Worm (Caenorhabditis elegans) whole organism, young adult: Measurements from ENCODE around the gene bmk-1.

Source experiments
- B0035.1 ChIP-seq: sonication (generic microtip); optimal IDR thresholded peaks from 2 replicates; lab custom pipeline; 2016; ENCODE audit warnings: missing genetic modification characterization, mild to moderate bottlenecking, missing compliant biosample characterization, missing genotype, missing genetic modification reagents
- B0261.1 ChIP-seq: sonication (generic microtip); optimal IDR thresholded peaks from 2 replicates; lab custom pipeline; 2016; ENCODE audit warnings: mild to moderate bottlenecking, missing genetic modification characterization, moderate library complexity, missing compliant biosample characterization
- F33H1.4 ChIP-seq: fragments of 200-800 bp; sonication (Bioruptor generic); IDR thresholded peaks from 2 replicates; pipeline ENCODE4 v1.3.6; 2022; ENCODE audit warnings: missing genetic modification reagents, missing genetic modification characterization, missing compliant biosample characterization
- F49E8.2 ChIP-seq: sonication (generic microtip); optimal IDR thresholded peaks from 3 replicates; lab custom pipeline; 2017; ENCODE audit warnings: missing genetic modification characterization, mild to moderate bottlenecking, missing compliant biosample characterization, antibody characterized with exemption, moderate library complexity; ENCODE audit not compliant: insufficient read depth
- Y53G8AR.9 ChIP-seq: fragments of 200-800 bp; sonication (Bioruptor generic); conservative IDR thresholded peaks from 2 replicates; pipeline ENCODE4 v1.3.6; 2022; ENCODE audit warnings: missing genetic modification reagents, missing genetic modification characterization, missing compliant biosample characterization
- Y95B8A.8 ChIP-seq: fragments of 200-800 bp; sonication (Bioruptor generic); IDR thresholded peaks from 2 replicates; pipeline ENCODE4 v1.3.6; 2022; ENCODE audit warnings: missing genetic modification reagents, missing genetic modification characterization, missing compliant biosample characterization
- akir-1 ChIP-seq: fragments of 200-800 bp; sonication (Bioruptor generic); optimal IDR thresholded peaks from 2 replicates; lab custom pipeline; 2018; ENCODE audit warnings: mild to moderate bottlenecking, missing genetic modification characterization, moderate library complexity, missing compliant biosample characterization
- athp-1 ChIP-seq: sonication (generic microtip); optimal IDR thresholded peaks from 2 replicates; lab custom pipeline; 2017; ENCODE audit warnings: mild to moderate bottlenecking, missing genetic modification characterization, missing compliant biosample characterization
- bed-1 ChIP-seq: fragments of 200-800 bp; sonication (Bioruptor generic); IDR thresholded peaks from 2 replicates; pipeline ENCODE4 v1.3.6; 2022; ENCODE audit warnings: missing genetic modification reagents, missing genetic modification characterization, missing compliant biosample characterization
- bed-2 ChIP-seq: fragments of 200-800 bp; sonication (Bioruptor generic); IDR thresholded peaks from 2 replicates; pipeline ENCODE4 v1.3.6; 2022; ENCODE audit warnings: missing genetic modification reagents, missing genetic modification characterization, missing compliant biosample characterization
- cebp-1 ChIP-seq, 2 experiments: fragments of 200-800 bp in 1 of 2; sonication (Bioruptor generic) in 1 of 2; sonication (generic microtip) in 1 of 2; IDR thresholded peaks in 1 of 2; optimal IDR thresholded peaks in 1 of 2; 2 replicates each; pipeline versions ENCODE4 v1.3.6 to Lab custom; 2017 to 2022; ENCODE audit warnings: missing compliant biosample characterization in 2 of 2, missing genetic modification characterization in 2 of 2, mild to moderate bottlenecking in 1 of 2, missing genetic modification reagents in 1 of 2, moderate library complexity in 1 of 2
- ceh-100 ChIP-seq: fragments of 200-800 bp; sonication (Bioruptor generic); IDR thresholded peaks from 2 replicates; pipeline ENCODE4 v1.3.6; 2022; ENCODE audit warnings: missing genetic modification reagents, missing genetic modification characterization, missing compliant biosample characterization
- ceh-27 ChIP-seq: fragments of 200-800 bp; sonication (Bioruptor generic); optimal IDR thresholded peaks from 2 replicates; lab custom pipeline; 2018; ENCODE audit warnings: mild to moderate bottlenecking, missing genetic modification characterization, moderate library complexity, missing compliant biosample characterization
- ceh-58 ChIP-seq: fragments of 200-800 bp; sonication (Bioruptor generic); IDR thresholded peaks from 2 replicates; pipeline ENCODE4 v1.3.6; 2022; ENCODE audit warnings: missing genetic modification characterization, missing compliant biosample characterization
- chd-7 ChIP-seq: sonication (generic microtip); optimal IDR thresholded peaks from 2 replicates; lab custom pipeline; 2016; ENCODE audit warnings: mild to moderate bottlenecking, missing genetic modification characterization, moderate library complexity, missing compliant biosample characterization
- die-1 ChIP-seq: sonication (generic microtip); optimal IDR thresholded peaks from 2 replicates; lab custom pipeline; 2016; ENCODE audit warnings: missing genotype, mild to moderate bottlenecking, missing genetic modification characterization, missing compliant biosample characterization
- dox-1 ChIP-seq: fragments of 200-800 bp; sonication (Bioruptor generic); IDR thresholded peaks from 2 replicates; pipeline ENCODE4 v1.3.6; 2022; ENCODE audit warnings: missing genetic modification reagents, missing genetic modification characterization, missing compliant biosample characterization
- hmg-1.2 ChIP-seq: fragments of 200-800 bp; sonication (Bioruptor generic); IDR thresholded peaks from 2 replicates; pipeline ENCODE4 v1.3.6; 2022; ENCODE audit warnings: missing genetic modification reagents, missing genetic modification characterization, missing compliant biosample characterization
- hsf-1 ChIP-seq: fragments of 200-800 bp; sonication (Bioruptor generic); IDR thresholded peaks from 2 replicates; pipeline ENCODE4 v1.3.6; 2022; ENCODE audit warnings: missing genetic modification reagents, missing genetic modification characterization, missing compliant biosample characterization
- lin-35 ChIP-seq, 3 experiments: fragments of 150-350 bp in 2 of 3; sonication (generic microtip) in 1 of 3; optimal IDR thresholded peaks; 2 replicates each; lab custom pipeline; 2014 to 2018; ENCODE audit warnings: missing biosample characterization in 3 of 3, missing genetic modification characterization in 3 of 3, missing genetic modification reagents in 3 of 3
- lsl-1 ChIP-seq: fragments of 200-800 bp; sonication (Bioruptor generic); optimal IDR thresholded peaks from 2 replicates; lab custom pipeline; 2018; ENCODE audit warnings: mild to moderate bottlenecking, missing genetic modification characterization, moderate library complexity, missing compliant biosample characterization
- madf-6 ChIP-seq: fragments of 200-800 bp; sonication (Bioruptor generic); IDR thresholded peaks from 2 replicates; pipeline ENCODE4 v1.3.6; 2022; ENCODE audit warnings: missing genetic modification reagents, missing genetic modification characterization, missing compliant biosample characterization
- mes-4 ChIP-seq: sonication (generic microtip); optimal IDR thresholded peaks from 2 replicates; lab custom pipeline; 2016; ENCODE audit warnings: missing genotype, missing genetic modification characterization, missing compliant biosample characterization
- nfya-2 ChIP-seq: fragments of 200-800 bp; sonication (Bioruptor generic); IDR thresholded peaks from 2 replicates; pipeline ENCODE4 v1.3.6; 2022; ENCODE audit warnings: missing genetic modification reagents, missing genetic modification characterization, missing compliant biosample characterization
- nhr-27 ChIP-seq: fragments of 200-800 bp; sonication (Bioruptor generic); optimal IDR thresholded peaks from 2 replicates; lab custom pipeline; 2018; ENCODE audit warnings: mild to moderate bottlenecking, missing genetic modification characterization, moderate library complexity, missing compliant biosample characterization
- nhr-80 ChIP-seq: sonication (generic microtip); optimal IDR thresholded peaks from 2 replicates; lab custom pipeline; 2016; ENCODE audit warnings: missing genetic modification characterization, missing compliant biosample characterization
- snpc-3.4 ChIP-seq: sonication (generic microtip); optimal IDR thresholded peaks from 2 replicates; lab custom pipeline; 2017; ENCODE audit warnings: missing genetic modification characterization, mild to moderate bottlenecking, missing compliant biosample characterization, antibody characterized with exemption, moderate library complexity, missing genotype, missing genetic modification reagents
- snpc-4 ChIP-seq, 5 experiments: fragments of 150-350 bp in 1 of 5; sonication (generic microtip) in 4 of 5; optimal IDR thresholded peaks; 2 replicates each; lab custom pipeline; 2014 to 2018; ENCODE audit warnings: missing genetic modification characterization in 5 of 5, missing biosample characterization in 3 of 5, antibody characterized with exemption in 2 of 5, mild to moderate bottlenecking in 2 of 5, missing compliant biosample characterization in 2 of 5, missing genotype in 2 of 5, moderate library complexity in 2 of 5, missing genetic modification reagents in 1 of 5
- unc-130 ChIP-seq: sonication (generic microtip); optimal IDR thresholded peaks from 2 replicates; lab custom pipeline; 2016; ENCODE audit warnings: missing genetic modification reagents, missing genetic modification characterization, missing compliant biosample characterization
- zfh-2 ChIP-seq: fragments of 200-800 bp; sonication (Bioruptor generic); conservative IDR thresholded peaks from 2 replicates; pipeline ENCODE4 v1.3.6; 2022; ENCODE audit warnings: missing genetic modification reagents, missing genetic modification characterization, missing compliant biosample characterization
- zim-3 ChIP-seq: sonication (generic microtip); optimal IDR thresholded peaks from 2 replicates; lab custom pipeline; 2017; ENCODE audit warnings: mild to moderate bottlenecking, missing genetic modification characterization, moderate library complexity, missing compliant biosample characterization

Gene bmk-1

ce11 chrV:14505745-14506214 is 49.0 kb upstream of the bmk-1 start (continued):
- TF ChIP-seq lsl-1 (no peak), ceh-27 (GFP tag; lab: Kevin White, UChicago) (no peak), chd-7 (tag; lab: Kevin White, UChicago) (no peak), B0035.1 (tag; lab: Kevin White, UChicago) (no peak), ceh-58 (no peak), bed-2 (GFP tag; lab: Robert Waterston, UW) (no peak), zfh-2 (GFP tag; lab: Robert Waterston, UW) (peak; percentile 62), Y95B8A.8 (GFP tag; lab: Robert Waterston, UW) (no peak), bed-1 (GFP tag; lab: Robert Waterston, UW) (no peak), nfya-2 (GFP tag; lab: Robert Waterston, UW) (no peak)

ce11 chrV:14504774-14505173 is 48.0 kb upstream of the bmk-1 start:
- TF ChIP-seq dox-1 (GFP tag; lab: Robert Waterston, UW) (0 out of 2 replicates have a peak, but pooled peaks have one; percentile 15), zfh-2 (GFP tag; lab: Robert Waterston, UW) (peak; percentile 37; the same call in 1 of the 2 replicates), nhr-27 (tag; lab: Kevin White, UChicago) (no peak), nhr-80 (tag; lab: Kevin White, UChicago) (peak; percentile 43), snpc-3.4 (tag; lab: Kevin White, UChicago) (no peak), B0261.1 (no peak), akir-1 (GFP tag; lab: Kevin White, UChicago) (no peak)

ce11 chrV:14504120-14504519 is 47.3 kb upstream of the bmk-1 start:
- TF ChIP-seq mes-4 (no peak), unc-130 (GFP tag; lab: Kevin White, UChicago) (no peak), hmg-1.2 (GFP tag; lab: Robert Waterston, UW) (no peak), hsf-1 (GFP tag; lab: Robert Waterston, UW) (no peak), zim-3 (tag; lab: Kevin White, UChicago) (no peak), ceh-100 (GFP tag; lab: Robert Waterston, UW) (no peak)

- TF ChIP-seq snpc-4 (GFP tag; optimal IDR thresholded peaks at IDR 0.05; lab: Kevin White, UChicago) = no peak
- no peak for TF ChIP-seq snpc-4 (tag; optimal IDR thresholded peaks at IDR 0.05; lab: Kevin White, UChicago)
- no peak for TF ChIP-seq Y53G8AR.9 (GFP tag; lab: Robert Waterston, UW)
- no peak for TF ChIP-seq athp-1 (tag; lab: Kevin White, UChicago)
- no peak for TF ChIP-seq madf-6 (GFP tag; lab: Robert Waterston, UW)
- 0 out of 2 replicates have a peak, but pooled peaks have one; percentile 43 for TF ChIP-seq dox-1 (GFP tag; lab: Robert Waterston, UW)
- no peak for TF ChIP-seq die-1 (tag; lab: Kevin White, UChicago)
- no peak for TF ChIP-seq lin-35 (GFP tag; optimal IDR thresholded peaks at IDR 0.05; lab: Kevin White, UChicago)
- TF ChIP-seq F49E8.2 = no peak
- peak; percentile 91 for TF ChIP-seq nhr-80 (tag; lab: Kevin White, UChicago)
- no peak for TF ChIP-seq cebp-1 (GFP tag; IDR thresholded peaks at IDR 0.05; lab: Robert Waterston, UW)
- peak; percentile 37 for TF ChIP-seq cebp-1 (tag; optimal IDR thresholded peaks at IDR 0.05; lab: Kevin White, UChicago)
- no peak for TF ChIP-seq F33H1.4
- TF ChIP-seq, all 124 proteins: peak for 3
These were observed 46.3 kb upstream of the bmk-1 start for ce11 chrV:14503065-14503464.
